Worm (Caenorhabditis elegans) whole organism, late embryonic: Measurements from ENCODE around the gene fbxc-25.

Source experiments
- C08G9.2 ChIP-seq: sonication (generic microtip); optimal IDR thresholded peaks from 2 replicates; lab custom pipeline; 2016; ENCODE audit warnings: mild to moderate bottlenecking, missing genetic modification characterization, moderate library complexity, missing compliant biosample characterization
- K09A11.1 ChIP-seq: sonication (generic microtip); optimal IDR thresholded peaks from 2 replicates; lab custom pipeline; 2017; ENCODE audit warnings: antibody characterized with exemption, mild to moderate bottlenecking, missing genetic modification characterization, missing compliant biosample characterization; ENCODE audit not compliant: insufficient read depth
- Y22D7AL.16 ChIP-seq: sonication (generic microtip); optimal IDR thresholded peaks from 2 replicates; lab custom pipeline; 2016; ENCODE audit warnings: missing genetic modification characterization, missing compliant biosample characterization
- ama-1 ChIP-seq: fragments of 150-350 bp; optimal IDR thresholded peaks from 2 replicates; lab custom pipeline; 2014
- ceh-14 ChIP-seq: sonication (generic microtip); optimal IDR thresholded peaks from 2 replicates; lab custom pipeline; 2016; ENCODE audit warnings: missing genotype, missing genetic modification characterization, missing compliant biosample characterization
- ceh-18 ChIP-seq: sonication (generic microtip); optimal IDR thresholded peaks from 2 replicates; lab custom pipeline; 2016; ENCODE audit warnings: missing genetic modification characterization, missing compliant biosample characterization
- ceh-22 ChIP-seq: sonication (generic microtip); optimal IDR thresholded peaks from 2 replicates; lab custom pipeline; 2017; ENCODE audit warnings: missing biosample characterization, missing genetic modification characterization
- ceh-24 ChIP-seq: sonication (generic microtip); optimal IDR thresholded peaks from 2 replicates; lab custom pipeline; 2016; ENCODE audit warnings: mild to moderate bottlenecking, missing genetic modification characterization, missing compliant biosample characterization
- ceh-30 ChIP-seq: fragments of 150-350 bp; optimal IDR thresholded peaks from 2 replicates; lab custom pipeline; 2014; ENCODE audit warnings: missing biosample characterization, missing genetic modification characterization
- ceh-31 ChIP-seq: sonication (generic microtip); optimal IDR thresholded peaks from 2 replicates; lab custom pipeline; 2016; ENCODE audit warnings: missing genetic modification characterization, missing compliant biosample characterization
- ceh-34 ChIP-seq: sonication (generic microtip); optimal IDR thresholded peaks from 2 replicates; lab custom pipeline; 2016; ENCODE audit warnings: mild to moderate bottlenecking, missing genetic modification characterization, missing compliant biosample characterization
- ceh-45 ChIP-seq: fragments of 200-800 bp; sonication (Bioruptor generic); IDR thresholded peaks from 2 replicates; pipeline ENCODE4 v1.3.6; 2022; ENCODE audit warnings: missing genetic modification reagents, missing genetic modification characterization, missing compliant biosample characterization
- ceh-48 ChIP-seq: sonication (generic microtip); optimal IDR thresholded peaks from 2 replicates; lab custom pipeline; 2016; ENCODE audit warnings: missing genetic modification characterization, inconsistent platforms, missing compliant biosample characterization
- ceh-9 ChIP-seq: sonication (generic microtip); optimal IDR thresholded peaks from 2 replicates; lab custom pipeline; 2016; ENCODE audit warnings: mild to moderate bottlenecking, missing genetic modification characterization, inconsistent platforms, missing compliant biosample characterization
- che-1 ChIP-seq: sonication (generic microtip); optimal IDR thresholded peaks from 2 replicates; lab custom pipeline; 2016; ENCODE audit warnings: mild to moderate bottlenecking, missing genetic modification characterization, missing compliant biosample characterization
- dmd-4 ChIP-seq: sonication (generic microtip); optimal IDR thresholded peaks from 2 replicates; lab custom pipeline; 2016; ENCODE audit warnings: borderline replicate concordance, missing genetic modification characterization, missing compliant biosample characterization
- eyg-1 ChIP-seq: sonication (generic microtip); optimal IDR thresholded peaks from 2 replicates; lab custom pipeline; 2016; ENCODE audit warnings: missing genotype, missing genetic modification characterization, missing compliant biosample characterization
- fkh-10 ChIP-seq: fragments of 150-350 bp; optimal IDR thresholded peaks from 2 replicates; lab custom pipeline; 2014; ENCODE audit warnings: missing biosample characterization, missing genetic modification reagents, missing genetic modification characterization
- fkh-6 ChIP-seq: sonication (generic microtip); optimal IDR thresholded peaks from 2 replicates; lab custom pipeline; 2016; ENCODE audit warnings: missing genetic modification characterization, missing compliant biosample characterization
- gmeb-2 ChIP-seq: sonication (generic microtip); optimal IDR thresholded peaks from 2 replicates; lab custom pipeline; 2016; ENCODE audit warnings: missing genetic modification characterization, inconsistent platforms, missing compliant biosample characterization
- hlh-13 ChIP-seq: fragments of 200-800 bp; sonication (Bioruptor generic); optimal IDR thresholded peaks from 2 replicates; lab custom pipeline; 2018; ENCODE audit warnings: mild to moderate bottlenecking, missing genetic modification characterization, missing compliant biosample characterization
- hlh-15 ChIP-seq: sonication (generic microtip); optimal IDR thresholded peaks from 2 replicates; lab custom pipeline; 2016; ENCODE audit warnings: missing genetic modification characterization, missing compliant biosample characterization
- hlh-30 ChIP-seq: sonication (generic microtip); optimal IDR thresholded peaks from 2 replicates; lab custom pipeline; 2017; ENCODE audit warnings: antibody characterized with exemption, missing genetic modification characterization, missing compliant biosample characterization; ENCODE audit not compliant: insufficient read depth
- hlh-8 ChIP-seq: sonication (generic microtip); optimal IDR thresholded peaks from 2 replicates; lab custom pipeline; 2016; ENCODE audit warnings: missing genotype, missing genetic modification characterization, missing compliant biosample characterization
- nhr-232 ChIP-seq: sonication (generic microtip); optimal IDR thresholded peaks from 2 replicates; lab custom pipeline; 2016; ENCODE audit warnings: missing genetic modification characterization, missing compliant biosample characterization
- npax-4 ChIP-seq: sonication (generic microtip); optimal IDR thresholded peaks from 2 replicates; lab custom pipeline; 2016; ENCODE audit warnings: missing genetic modification characterization, missing compliant biosample characterization
- odd-2 ChIP-seq: sonication (generic microtip); optimal IDR thresholded peaks from 2 replicates; lab custom pipeline; 2017; ENCODE audit warnings: antibody characterized with exemption, mild to moderate bottlenecking, missing genetic modification characterization, missing compliant biosample characterization
- pha-2 ChIP-seq: sonication (generic microtip); optimal IDR thresholded peaks from 2 replicates; lab custom pipeline; 2017; ENCODE audit warnings: mild to moderate bottlenecking, missing genetic modification characterization, missing compliant biosample characterization
- pqm-1 ChIP-seq: sonication (generic microtip); optimal IDR thresholded peaks from 2 replicates; lab custom pipeline; 2016; ENCODE audit warnings: missing genetic modification characterization, missing compliant biosample characterization
- ref-2 ChIP-seq: sonication (generic microtip); optimal IDR thresholded peaks from 2 replicates; lab custom pipeline; 2016; ENCODE audit warnings: missing genetic modification characterization, missing compliant biosample characterization
- rnt-1 ChIP-seq: sonication (generic microtip); optimal IDR thresholded peaks from 2 replicates; lab custom pipeline; 2016; ENCODE audit warnings: missing genetic modification characterization, missing compliant biosample characterization
- sox-4 ChIP-seq: sonication (generic microtip); optimal IDR thresholded peaks from 2 replicates; lab custom pipeline; 2017; ENCODE audit warnings: mild to moderate bottlenecking, missing genetic modification characterization, inconsistent platforms, missing compliant biosample characterization
- tbx-2 ChIP-seq: sonication (generic microtip); optimal IDR thresholded peaks from 2 replicates; lab custom pipeline; 2016; ENCODE audit warnings: missing genetic modification characterization, missing compliant biosample characterization
- tbx-7 ChIP-seq: sonication (generic microtip); optimal IDR thresholded peaks from 2 replicates; lab custom pipeline; 2016; ENCODE audit warnings: missing genotype, missing genetic modification characterization, missing compliant biosample characterization
- unc-3 ChIP-seq, 2 experiments: fragments of 200-800 bp in 1 of 2; sonication (Bioruptor generic) in 1 of 2; sonication (generic microtip) in 1 of 2; conservative IDR thresholded peaks in 1 of 2; optimal IDR thresholded peaks in 1 of 2; 2 replicates each; pipeline versions ENCODE4 v1.3.6 to Lab custom; 2016 to 2022; ENCODE audit warnings: missing compliant biosample characterization in 2 of 2, missing genetic modification characterization in 2 of 2, missing genetic modification reagents in 1 of 2
- unc-42 ChIP-seq: sonication (generic microtip); optimal IDR thresholded peaks from 2 replicates; lab custom pipeline; 2016; ENCODE audit warnings: missing genotype, missing genetic modification characterization, missing compliant biosample characterization
- unc-55 ChIP-seq: sonication (generic microtip); optimal IDR thresholded peaks from 2 replicates; lab custom pipeline; 2017; ENCODE audit warnings: missing biosample characterization, missing genetic modification reagents, missing genetic modification characterization
- zip-5 ChIP-seq: sonication (generic microtip); optimal IDR thresholded peaks from 2 replicates; lab custom pipeline; 2016; ENCODE audit warnings: missing genetic modification characterization, missing compliant biosample characterization
- ztf-16 ChIP-seq: sonication (generic microtip); optimal IDR thresholded peaks from 2 replicates; lab custom pipeline; 2017; ENCODE audit warnings: missing genetic modification characterization, missing compliant biosample characterization

fbxc-25 gene

ce11 chrII:2298742-2299141 is 2.7 kb upstream of the fbxc-25 start, which contains the start of gene B0281.4:
Gene B0281.4 (minus strand): TSS chrII:2298842.
- TF ChIP-seq odd-2 (tag; lab: Kevin White, UChicago) (no peak), fkh-10 (no peak), ceh-24 (no peak), C08G9.2 (tag; lab: Kevin White, UChicago) (no peak), ceh-22 (no peak), ceh-30 (tag; lab: Kevin White, UChicago) (no peak), gmeb-2 (tag; lab: Kevin White, UChicago) (no peak), pha-2 (tag; lab: Kevin White, UChicago) (no peak), ceh-45 (no peak)

- TF ChIP-seq ama-1 (lab: Kevin White, UChicago) (no peak), hlh-30 (tag; lab: Kevin White, UChicago) (no peak)
These were observed 3.5 kb downstream of the fbxc-25 start for ce11 chrII:2292549-2292948.

ce11 chrII:2292027-2292426 is 4.0 kb downstream of the fbxc-25 start, which contains the start of gene K09F6.7:
Gene K09F6.7 (minus strand): TSS chrII:2292127.
- TF ChIP-seq fkh-10, result no peak
- TF ChIP-seq, all 69 proteins: peak for 0

- TF ChIP-seq rnt-1 (tag; lab: Kevin White, UChicago), result no peak
- TF ChIP-seq unc-55, result peak; percentile 87
- no peak for TF ChIP-seq tbx-7 (tag; lab: Kevin White, UChicago)
- no peak for TF ChIP-seq che-1 (tag; lab: Kevin White, UChicago)
- TF ChIP-seq hlh-30 (tag; lab: Kevin White, UChicago), result no peak
- no peak for TF ChIP-seq npax-4 (tag; lab: Kevin White, UChicago)
- TF ChIP-seq eyg-1, result no peak
- no peak for TF ChIP-seq unc-3 (GFP tag; conservative IDR thresholded peaks at IDR 0.05; lab: Robert Waterston, UW)
- TF ChIP-seq unc-3 (tag; optimal IDR thresholded peaks at IDR 0.05; lab: Kevin White, UChicago), result peak; percentile 50
- TF ChIP-seq, all 69 proteins: peak for 2
These were observed 6.6 kb downstream of the fbxc-25 start for ce11 chrII:2289441-2289840.

- TF ChIP-seq hlh-13 (no peak), ceh-9 (tag; lab: Kevin White, UChicago) (no peak), C08G9.2 (tag; lab: Kevin White, UChicago) (no peak), ceh-45 (no peak), ceh-24 (no peak), K09A11.1 (no peak), ceh-31 (tag; lab: Kevin White, UChicago) (no peak), odd-2 (tag; lab: Kevin White, UChicago) (no peak), ama-1 (lab: Kevin White, UChicago) (no peak), fkh-6 (no peak), zip-5 (tag; lab: Kevin White, UChicago) (no peak), hlh-8 (no peak), dmd-4 (tag; lab: Kevin White, UChicago) (no peak), ceh-34 (tag; lab: Kevin White, UChicago) (no peak), ceh-14 (no peak), sox-4 (tag; lab: Kevin White, UChicago) (no peak), fkh-10 (no peak)
These were observed 7.3 kb downstream of the fbxc-25 start, which contains the start of the genes K09F6.10 and K09F6.13 for ce11 chrII:2288798-2289197. Gene K09F6.10 (minus strand): TSS chrII:2288883. Gene K09F6.13 (plus strand): TSS chrII:2289114.

- TF ChIP-seq pqm-1 (tag; lab: Kevin White, UChicago), result no peak
- TF ChIP-seq ceh-18 (tag; lab: Kevin White, UChicago), result no peak
- TF ChIP-seq Y22D7AL.16 (tag; lab: Kevin White, UChicago), result no peak
- no peak for TF ChIP-seq ceh-30 (tag; lab: Kevin White, UChicago)
- no peak for TF ChIP-seq tbx-2 (tag; lab: Kevin White, UChicago)
- TF ChIP-seq ceh-9 (tag; lab: Kevin White, UChicago), result no peak
- no peak for TF ChIP-seq K09A11.1
- no peak for TF ChIP-seq ceh-22
- no peak for TF ChIP-seq ztf-16 (tag; lab: Kevin White, UChicago)
- TF ChIP-seq ceh-48 (tag; lab: Kevin White, UChicago), result no peak
- TF ChIP-seq ref-2 (tag; lab: Kevin White, UChicago), result no peak
- no peak for TF ChIP-seq hlh-15 (tag; lab: Kevin White, UChicago)
- TF ChIP-seq nhr-232, result no peak
- no peak for TF ChIP-seq unc-42 (tag; lab: Kevin White, UChicago)
These were observed 11.4 kb downstream of the fbxc-25 start for ce11 chrII:2284703-2285102.
